Fruit fly (Drosophila melanogaster) whole organism, embryonic: Measurements from ENCODE around the gene DAAM.

Experiments
- Aef1 ChIP-seq: fragments of 200-800 bp; sonication (Bioruptor generic); IDR thresholded peaks from 3 replicates; pipeline ENCODE4 v1.3.6; 2022; ENCODE audit warnings: missing biosample characterization, missing genetic modification characterization
- BEAF-32 ChIP-seq: fragments of 200-800 bp; sonication (Bioruptor generic); optimal IDR thresholded peaks from 3 replicates; lab custom pipeline; 2017; ENCODE audit warnings: missing biosample characterization, missing genetic modification characterization, mild to moderate bottlenecking, moderate library complexity, missing genetic modification reagents
- CG10274 ChIP-seq: fragments of 200-800 bp; sonication (Bioruptor generic); optimal IDR thresholded peaks from 3 replicates; lab custom pipeline; 2017; ENCODE audit warnings: missing biosample characterization, mild to moderate bottlenecking, missing genetic modification characterization
- CG11504 ChIP-seq: fragments of 200-800 bp; sonication (Bioruptor generic); optimal IDR thresholded peaks from 3 replicates; lab custom pipeline; 2019; ENCODE audit warnings: missing biosample characterization, mild to moderate bottlenecking, missing genetic modification characterization, moderate library complexity
- CG13424 ChIP-seq: fragments of 200-800 bp; sonication (Bioruptor generic); optimal IDR thresholded peaks from 2 replicates; lab custom pipeline; 2019; ENCODE audit warnings: missing biosample characterization, mild to moderate bottlenecking, missing genetic modification characterization, moderate library complexity
- CG14014 ChIP-seq: fragments of 200-800 bp; sonication (Bioruptor generic); IDR thresholded peaks from 2 replicates; pipeline ENCODE4 v1.3.6; 2022; ENCODE audit warnings: missing biosample characterization, missing genetic modification characterization
- CG16863 ChIP-seq: fragments of 200-800 bp; sonication (Bioruptor generic); optimal IDR thresholded peaks from 3 replicates; lab custom pipeline; 2016; ENCODE audit warnings: missing biosample characterization, missing genetic modification characterization
- CG17186 ChIP-seq: fragments of 200-800 bp; sonication (Bioruptor generic); optimal IDR thresholded peaks from 3 replicates; lab custom pipeline; 2017; ENCODE audit warnings: missing biosample characterization, missing genetic modification reagents, missing genetic modification characterization
- CG17802 ChIP-seq: fragments of 200-800 bp; sonication (Bioruptor generic); optimal IDR thresholded peaks from 2 replicates; lab custom pipeline; 2018; ENCODE audit warnings: missing biosample characterization, mild to moderate bottlenecking, missing genetic modification characterization, moderate library complexity
- CG2199 ChIP-seq: fragments of 200-800 bp; sonication (Bioruptor generic); IDR thresholded peaks from 3 replicates; pipeline ENCODE4 v1.3.6; 2022; ENCODE audit warnings: missing biosample characterization, missing genetic modification characterization
- CG31224 ChIP-seq: fragments of 200-800 bp; sonication (Bioruptor generic); IDR thresholded peaks from 2 replicates; pipeline ENCODE4 v1.3.6; 2022; ENCODE audit warnings: missing biosample characterization, missing genetic modification characterization
- CG3163 ChIP-seq: fragments of 200-800 bp; sonication (Bioruptor generic); optimal IDR thresholded peaks from 3 replicates; lab custom pipeline; 2016; ENCODE audit warnings: missing biosample characterization, missing genetic modification characterization
- CG6175 ChIP-seq: fragments of 200-800 bp; sonication (Bioruptor generic); IDR thresholded peaks from 3 replicates; pipeline ENCODE4 v1.3.6; 2022; ENCODE audit warnings: missing biosample characterization, missing genetic modification characterization
- CG6272 ChIP-seq: fragments of 200-800 bp; sonication (Bioruptor generic); IDR thresholded peaks from 2 replicates; pipeline ENCODE4 v1.3.6; 2022; ENCODE audit warnings: missing biosample characterization, missing genetic modification characterization
- CG7357 ChIP-seq: fragments of 200-800 bp; sonication (Bioruptor generic); IDR thresholded peaks from 3 replicates; pipeline ENCODE4 v1.3.6; 2022; ENCODE audit warnings: missing biosample characterization, missing genetic modification characterization
- CG8359 ChIP-seq: fragments of 200-800 bp; sonication (Bioruptor generic); optimal IDR thresholded peaks from 2 replicates; lab custom pipeline; 2017; ENCODE audit warnings: missing biosample characterization, mild to moderate bottlenecking, missing genetic modification characterization, borderline replicate concordance
- CHES-1-like ChIP-seq: fragments of 200-800 bp; sonication (Bioruptor generic); optimal IDR thresholded peaks from 2 replicates; lab custom pipeline; 2016; ENCODE audit warnings: missing biosample characterization, missing genetic modification characterization
- CkIIα-i1 ChIP-seq: fragments of 200-800 bp; sonication (Bioruptor generic); IDR thresholded peaks from 2 replicates; pipeline ENCODE4 v1.3.6; 2022; ENCODE audit warnings: missing biosample characterization, missing genetic modification characterization
- E2f2 ChIP-seq: fragments of 200-800 bp; sonication (Bioruptor generic); IDR thresholded peaks from 2 replicates; pipeline ENCODE4 v1.3.6; 2022; ENCODE audit warnings: missing biosample characterization, missing genetic modification characterization
- Fer1 ChIP-seq: fragments of 200-800 bp; sonication (Bioruptor generic); optimal IDR thresholded peaks from 2 replicates; lab custom pipeline; 2017; ENCODE audit warnings: missing biosample characterization, mild to moderate bottlenecking, missing genetic modification characterization
- HLH4C ChIP-seq: fragments of 200-800 bp; sonication (Bioruptor generic); IDR thresholded peaks from 3 replicates; pipeline ENCODE4 v1.3.6; 2022; ENCODE audit warnings: missing biosample characterization, missing genetic modification characterization; ENCODE audit not compliant: partially characterized antibody
- HLHmδ ChIP-seq: fragments of 200-800 bp; sonication (Bioruptor generic); optimal IDR thresholded peaks from 2 replicates; lab custom pipeline; 2018; ENCODE audit warnings: missing biosample characterization, mild to moderate bottlenecking, missing genetic modification characterization, moderate library complexity
- Hmr ChIP-seq: fragments of 200-800 bp; sonication (Bioruptor generic); optimal IDR thresholded peaks from 3 replicates; lab custom pipeline; 2017; ENCODE audit warnings: mild to moderate bottlenecking, missing biosample characterization, missing genetic modification reagents, missing genetic modification characterization
- Jarid2 ChIP-seq: fragments of 200-800 bp; sonication (Bioruptor generic); optimal IDR thresholded peaks from 3 replicates; lab custom pipeline; 2017; ENCODE audit warnings: mild to moderate bottlenecking, missing biosample characterization, missing genetic modification reagents, missing genetic modification characterization
- NC2α ChIP-seq: fragments of 200-800 bp; sonication (Bioruptor generic); optimal IDR thresholded peaks from 2 replicates; lab custom pipeline; 2016; ENCODE audit warnings: missing biosample characterization, missing genetic modification characterization
- Oli ChIP-seq: fragments of 200-800 bp; sonication (Bioruptor generic); optimal IDR thresholded peaks from 2 replicates; lab custom pipeline; 2018; ENCODE audit warnings: missing biosample characterization, mild to moderate bottlenecking, missing genetic modification characterization, moderate library complexity
- Ptx1 ChIP-seq: fragments of 200-800 bp; sonication (Bioruptor generic); IDR thresholded peaks from 2 replicates; pipeline ENCODE4 v1.3.6; 2022; ENCODE audit warnings: missing biosample characterization, missing genetic modification characterization
- Trl ChIP-seq, 3 experiments: fragments of >200 bp in 2 of 3; fragments of 200-800 bp in 1 of 3; sonication (Bioruptor generic) in 1 of 3; optimal IDR thresholded peaks; 2 replicates in 1 of 3; 3 replicates in 2 of 3; lab custom pipeline; 2016 to 2017; ENCODE audit warnings: missing biosample characterization in 1 of 3, missing genetic modification characterization in 1 of 3
- bowl ChIP-seq: fragments of 200-800 bp; sonication (Bioruptor generic); IDR thresholded peaks from 2 replicates; pipeline ENCODE4 v1.3.6; 2022; ENCODE audit warnings: missing biosample characterization, missing genetic modification characterization
- cwo ChIP-seq: fragments of 200-800 bp; sonication (Bioruptor generic); optimal IDR thresholded peaks from 3 replicates; lab custom pipeline; 2017; ENCODE audit warnings: missing biosample characterization, missing genetic modification characterization, mild to moderate bottlenecking, moderate library complexity, missing genetic modification reagents
- disco-r ChIP-seq: fragments of 200-800 bp; sonication (Bioruptor generic); optimal IDR thresholded peaks from 2 replicates; lab custom pipeline; 2016; ENCODE audit warnings: missing biosample characterization, missing genetic modification characterization
- emc ChIP-seq: fragments of 200-800 bp; sonication (Bioruptor generic); optimal IDR thresholded peaks from 2 replicates; lab custom pipeline; 2016; ENCODE audit warnings: missing biosample characterization, missing genetic modification characterization
- gro ChIP-seq: fragments of 200-800 bp; sonication (Bioruptor generic); optimal IDR thresholded peaks from 2 replicates; lab custom pipeline; 2016; ENCODE audit warnings: missing biosample characterization, missing genetic modification characterization
- hb ChIP-seq: fragments of 200-800 bp; sonication (Bioruptor generic); IDR thresholded peaks from 3 replicates; pipeline ENCODE4 v1.3.6; 2022; ENCODE audit warnings: missing biosample characterization, missing genetic modification characterization; ENCODE audit not compliant: partially characterized antibody
- hkb ChIP-seq, 2 experiments: fragments of 200-800 bp in 1 of 2; fragments of >200 bp in 1 of 2; sonication (Bioruptor generic) in 1 of 2; IDR thresholded peaks in 1 of 2; optimal IDR thresholded peaks in 1 of 2; 2 replicates each; pipeline versions ENCODE4 v1.3.6 to Lab custom; 2017 to 2022; ENCODE audit warnings: missing biosample characterization in 1 of 2, missing genetic modification characterization in 1 of 2
- insv ChIP-seq, 2 experiments: fragments of 200-800 bp; sonication (Bioruptor generic); optimal IDR thresholded peaks; 3 replicates each; lab custom pipeline; 2016 to 2018; ENCODE audit warnings: missing biosample characterization in 2 of 2, missing genetic modification characterization in 2 of 2
- jing ChIP-seq: fragments of 200-800 bp; sonication (Bioruptor generic); optimal IDR thresholded peaks from 2 replicates; lab custom pipeline; 2018; ENCODE audit warnings: missing biosample characterization, mild to moderate bottlenecking, missing genetic modification characterization
- lab ChIP-seq: fragments of 200-800 bp; sonication (Bioruptor generic); optimal IDR thresholded peaks from 3 replicates; lab custom pipeline; 2017; ENCODE audit warnings: missing biosample characterization, missing genetic modification characterization, mild to moderate bottlenecking, moderate library complexity, missing genetic modification reagents
- pzg ChIP-seq: fragments of 200-800 bp; sonication (Bioruptor generic); optimal IDR thresholded peaks from 3 replicates; lab custom pipeline; 2018; ENCODE audit warnings: missing biosample characterization, mild to moderate bottlenecking, missing genetic modification characterization, moderate library complexity
- ranshi ChIP-seq: fragments of 200-800 bp; sonication (Bioruptor generic); IDR thresholded peaks from 2 replicates; pipeline ENCODE4 v1.3.6; 2022; ENCODE audit warnings: missing biosample characterization, missing genetic modification characterization
- sd ChIP-seq: fragments of 200-800 bp; sonication (Bioruptor generic); optimal IDR thresholded peaks from 3 replicates; lab custom pipeline; 2018; ENCODE audit warnings: missing biosample characterization, mild to moderate bottlenecking, missing genetic modification characterization, moderate library complexity
- sisA ChIP-seq: fragments of 200-800 bp; sonication (Bioruptor generic); IDR thresholded peaks from 2 replicates; pipeline ENCODE4 v1.3.6; 2022; ENCODE audit warnings: missing biosample characterization, missing genetic modification characterization
- slbo ChIP-seq: fragments of 200-800 bp; sonication (Bioruptor generic); IDR thresholded peaks from 2 replicates; pipeline ENCODE4 v1.3.6; 2022; ENCODE audit warnings: missing biosample characterization, missing genetic modification characterization
- tin ChIP-seq: fragments of 200-800 bp; sonication (Bioruptor generic); optimal IDR thresholded peaks from 3 replicates; lab custom pipeline; 2016; ENCODE audit warnings: missing biosample characterization, missing genetic modification characterization
- tx ChIP-seq: fragments of 200-800 bp; sonication (Bioruptor generic); optimal IDR thresholded peaks from 2 replicates; lab custom pipeline; 2016; ENCODE audit warnings: missing biosample characterization, missing genetic modification characterization
- unc-4 ChIP-seq: fragments of 200-800 bp; sonication (Bioruptor generic); IDR thresholded peaks from 2 replicates; pipeline ENCODE4 v1.3.6; 2022; ENCODE audit warnings: missing biosample characterization, missing genetic modification characterization; ENCODE audit not compliant: partially characterized antibody
- zf30C ChIP-seq: fragments of 200-800 bp; sonication (Bioruptor generic); optimal IDR thresholded peaks from 3 replicates; lab custom pipeline; 2018; ENCODE audit warnings: missing biosample characterization, mild to moderate bottlenecking, missing genetic modification characterization

The DAAM gene

dm6 chrX:1288924-1289608, 33.1 kb downstream of the DAAM start (continued):
- TF ChIP-seq CG11504 = no peak
- TF ChIP-seq bowl = no peak
- TF ChIP-seq Trl (optimal IDR thresholded peaks at IDR 0.05; lab: Kevin White, UChicago) = no peak
- TF ChIP-seq Trl (GFP tag; optimal IDR thresholded peaks at IDR 0.05; lab: Kevin White, UChicago) = no peak
- TF ChIP-seq Ptx1 (GFP tag; lab: Robert Waterston, UW) = no peak
- no peak for TF ChIP-seq CG17186
- no peak for TF ChIP-seq gro
- no peak for TF ChIP-seq tx (GFP tag; lab: Kevin White, UChicago)
- no peak for TF ChIP-seq Oli (tag; lab: Kevin White, UChicago)
- peak; percentile 9 for TF ChIP-seq pzg
- TF ChIP-seq ranshi (GFP tag; lab: Robert Waterston, UW) = no peak
- 0 out of 2 replicates have a peak, but pooled peaks have one; percentile 22 for TF ChIP-seq unc-4 (GFP tag; lab: Robert Waterston, UW)
- no peak for TF ChIP-seq jing (GFP tag; lab: Kevin White, UChicago)
- TF ChIP-seq lab (GFP tag; lab: Kevin White, UChicago) = no peak
- TF ChIP-seq HLH4C = no peak
- no peak for TF ChIP-seq CG3163
- no peak for TF ChIP-seq E2f2 (GFP tag; lab: Robert Waterston, UW)
- no peak for TF ChIP-seq CG14014
- TF ChIP-seq CG31224 = peak; percentile 86
- TF ChIP-seq disco-r = no peak
- TF ChIP-seq BEAF-32 (GFP tag; lab: Kevin White, UChicago) = no peak
- no peak for TF ChIP-seq CkIIα-i1 (GFP tag; lab: Robert Waterston, UW)
- TF ChIP-seq cwo (GFP tag; lab: Kevin White, UChicago) = no peak
- TF ChIP-seq sisA = no peak
- TF ChIP-seq tin (GFP tag; lab: Kevin White, UChicago) = no peak
- no peak for TF ChIP-seq CG17802 (tag; lab: Kevin White, UChicago)

- TF ChIP-seq CG7357 (GFP tag; lab: Robert Waterston, UW) (no peak), CG16863 (no peak), CG6175 (GFP tag; lab: Robert Waterston, UW) (peak; percentile 85), zf30C (no peak), CG13424 (tag; lab: Kevin White, UChicago) (no peak), CG10274 (GFP tag; lab: Kevin White, UChicago) (no peak), CG8359 (GFP tag; lab: Kevin White, UChicago) (no peak), Oli (tag; lab: Kevin White, UChicago) (no peak), Fer1 (GFP tag; lab: Kevin White, UChicago) (no peak), insv (GFP tag; optimal IDR thresholded peaks at IDR 0.05; lab: Kevin White, UChicago) (no peak), CG6272 (GFP tag; lab: Robert Waterston, UW) (no peak), hb (no peak), emc (no peak), cwo (GFP tag; lab: Kevin White, UChicago) (peak; percentile 13), slbo (GFP tag; lab: Robert Waterston, UW) (no peak), Aef1 (GFP tag; lab: Robert Waterston, UW) (no peak), Hmr (no peak), CG2199 (GFP tag; lab: Robert Waterston, UW) (no peak), Jarid2 (no peak), CHES-1-like (GFP tag; lab: Kevin White, UChicago) (no peak), HLHmδ (GFP tag; lab: Kevin White, UChicago) (no peak), hkb (optimal IDR thresholded peaks at IDR 0.05; lab: Kevin White, UChicago) (no peak), hkb (GFP tag; IDR thresholded peaks at IDR 0.05; lab: Robert Waterston, UW) (no peak), NC2α (GFP tag; lab: Kevin White, UChicago) (no peak), sd (peak; percentile 62)
These were observed 35.0 kb downstream of the DAAM start, which contains the start of gene CG32812 for dm6 chrX:1286868-1287835. Gene CG32812 (plus strand): TSS chrX:1287290.
